Worm (Caenorhabditis elegans): ENCODE measurements around the gene asp-5.

DNA sequence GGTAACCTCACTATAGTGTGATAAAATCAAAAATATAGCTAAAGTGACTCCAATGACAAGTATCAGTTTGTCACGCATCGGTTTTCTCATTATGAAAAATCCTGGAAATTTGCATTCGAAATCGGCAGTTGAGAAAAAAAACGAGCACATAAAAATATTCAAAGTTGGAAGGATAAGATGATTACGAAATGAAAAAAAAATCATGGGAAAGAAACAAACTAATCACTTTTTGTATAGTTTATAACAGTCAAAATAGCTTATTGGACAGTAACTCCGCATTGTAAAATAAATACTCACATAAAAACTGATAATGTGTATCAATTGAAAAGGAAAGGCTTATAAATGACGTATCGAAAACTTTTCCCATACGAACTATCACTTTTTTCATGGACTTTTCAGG lies 29.4 kb upstream of the asp-5 start, which contains the start of gene C16D9.4:
- no peak for TF ChIP-seq W03F9.2 (tag; optimal IDR thresholded peaks at IDR 0.05)
- TF ChIP-seq him-1 (tag; optimal IDR thresholded peaks at IDR 0.05), result no peak
